Worm (Caenorhabditis elegans): ENCODE measurements around the gene T02H6.1.

T02H6.1 gene

ce11 chrII:732393-732792 is 23.2 kb downstream of the T02H6.1 start (continued):
- TF ChIP-seq cebp-1 (GFP tag; IDR thresholded peaks at IDR 0.05) (no peak), cebp-1 (tag; optimal IDR thresholded peaks at IDR 0.05) (no peak), chd-7 (tag; optimal IDR thresholded peaks at IDR 0.05) (no peak), mes-4 (tag; optimal IDR thresholded peaks at IDR 0.05) (no peak), F23B12.7 (tag; optimal IDR thresholded peaks at IDR 0.05; ENCODE audit: insufficient read depth) (no peak), pha-4 (tag; optimal IDR thresholded peaks at IDR 0.05) (no peak), F39B2.1 (GFP tag; IDR thresholded peaks at IDR 0.05) (no peak), rcor-1 (GFP tag; IDR thresholded peaks at IDR 0.05) (no peak), athp-1 (tag; optimal IDR thresholded peaks at IDR 0.05) (peak; percentile 18)

- TF ChIP-seq F22D6.2 (tag; optimal IDR thresholded peaks at IDR 0.05) = no peak
- TF ChIP-seq egl-44 (GFP tag; IDR thresholded peaks at IDR 0.05) = no peak
- no peak for TF ChIP-seq attf-3 (GFP tag; conservative IDR thresholded peaks at IDR 0.05)
- TF ChIP-seq B0336.3 (GFP tag; IDR thresholded peaks at IDR 0.05) = no peak
- no peak for TF ChIP-seq zim-3 (tag; optimal IDR thresholded peaks at IDR 0.05)
- TF ChIP-seq nfya-1 (tag; optimal IDR thresholded peaks at IDR 0.05; ENCODE audit: borderline replicate concordance, insufficient read depth) = no peak
- TF ChIP-seq ceh-40 (GFP tag; IDR thresholded peaks at IDR 0.05) = no peak
- TF ChIP-seq T26A5.8 (tag; optimal IDR thresholded peaks at IDR 0.05) = no peak
- TF ChIP-seq madf-6 (GFP tag; IDR thresholded peaks at IDR 0.05) = no peak
- no peak for TF ChIP-seq sea-2 (GFP tag; IDR thresholded peaks at IDR 0.05)
- TF ChIP-seq rpc-1 (optimal IDR thresholded peaks at IDR 0.05) = no peak
- TF ChIP-seq rpc-1 (tag; optimal IDR thresholded peaks at IDR 0.05) = no peak
- no peak for TF ChIP-seq egrh-3 (GFP tag; IDR thresholded peaks at IDR 0.05)
- TF ChIP-seq fkh-3 (tag; optimal IDR thresholded peaks at IDR 0.05) = no peak
- TF ChIP-seq nfyb-1 (GFP tag; IDR thresholded peaks at IDR 0.05) = no peak
- TF ChIP-seq cebp-1 (GFP tag; IDR thresholded peaks at IDR 0.05) = no peak
- no peak for TF ChIP-seq cebp-1 (tag; optimal IDR thresholded peaks at IDR 0.05)
- no peak for TF ChIP-seq sptf-2 (GFP tag; optimal IDR thresholded peaks at IDR 0.05)
- TF ChIP-seq Y67H2A.10 (GFP tag; conservative IDR thresholded peaks at IDR 0.05) = no peak
- TF ChIP-seq K12H6.12 (tag; optimal IDR thresholded peaks at IDR 0.05) = no peak
- TF ChIP-seq tbp1 (GFP tag; optimal IDR thresholded peaks at IDR 0.05) = no peak
- TF ChIP-seq hlh-12 (tag; optimal IDR thresholded peaks at IDR 0.05) = no peak
These were observed 31.6 kb downstream of the T02H6.1 start, which contains the start of gene fbxc-48 for ce11 chrII:740808-741207. TSS of gene fbxc-48 (minus strand) at chrII:740908.

ce11 chrII:750155-750554 is 41.0 kb downstream of the T02H6.1 start, which contains the start of gene snt-6:
TSS of gene snt-6 (minus strand) at chrII:750212.
- peak; percentile 51; the same call in 1 of the 2 replicates for TF ChIP-seq pbrm-1 (GFP tag; IDR thresholded peaks at IDR 0.05)
- TF ChIP-seq zfh-2 (GFP tag; conservative IDR thresholded peaks at IDR 0.05) = peak; percentile 52
- no peak for TF ChIP-seq egl-18 (GFP tag; IDR thresholded peaks at IDR 0.05)
- no peak for TF ChIP-seq madf-10 (tag; optimal IDR thresholded peaks at IDR 0.05)
- TF ChIP-seq pha-4 (tag; optimal IDR thresholded peaks at IDR 0.05) = no peak
- no peak for TF ChIP-seq ztf-6 (GFP tag; IDR thresholded peaks at IDR 0.05)
- TF ChIP-seq tbp1 (GFP tag; optimal IDR thresholded peaks at IDR 0.05) = peak; percentile 19

- TF ChIP-seq nhr-27 (tag; optimal IDR thresholded peaks at IDR 0.05) = no peak
- peak; percentile 30 for TF ChIP-seq rpc-1 (optimal IDR thresholded peaks at IDR 0.05)
- peak; percentile 67 for TF ChIP-seq rpc-1 (tag; optimal IDR thresholded peaks at IDR 0.05)
- TF ChIP-seq B0261.1 (tag; optimal IDR thresholded peaks at IDR 0.05) = peak; percentile 48
- TF ChIP-seq tbp1 (GFP tag; optimal IDR thresholded peaks at IDR 0.05) = peak; percentile 76
- peak; percentile 15; the same call in 1 of the 2 replicates for TF ChIP-seq lin-26 (GFP tag; IDR thresholded peaks at IDR 0.05)
These were observed 42.7 kb downstream of the T02H6.1 start for ce11 chrII:751850-752249.
